Worm (Caenorhabditis elegans): Measurements from ENCODE around the gene ints-2.
A peak's percentile ranks its signal among the peaks of the same experiment; 100 is the strongest.

ints-2 gene

ce11 chrV:14139252-14140100, 46.0 kb upstream of the ints-2 start (continued):
- no peak for TF ChIP-seq madf-2 (tag; optimal IDR thresholded peaks at IDR 0.05)
- TF ChIP-seq unc-86 (tag; optimal IDR thresholded peaks at IDR 0.05): no peak
- TF ChIP-seq ets-4 (tag; optimal IDR thresholded peaks at IDR 0.05): no peak
- TF ChIP-seq rnt-1 (tag; optimal IDR thresholded peaks at IDR 0.05): peak; percentile 29
- no peak for TF ChIP-seq ceh-9 (tag; optimal IDR thresholded peaks at IDR 0.05)
- TF ChIP-seq C08G9.2 (tag; optimal IDR thresholded peaks at IDR 0.05): no peak
- TF ChIP-seq gmeb-2 (tag; optimal IDR thresholded peaks at IDR 0.05): no peak
- TF ChIP-seq ceh-14 (tag; optimal IDR thresholded peaks at IDR 0.05): no peak
- TF ChIP-seq nfya-1 (tag; optimal IDR thresholded peaks at IDR 0.05): peak; percentile 43
- TF ChIP-seq sox-2 (GFP tag; IDR thresholded peaks at IDR 0.05): no peak

- TF ChIP-seq pros-1 (tag; optimal IDR thresholded peaks at IDR 0.05): no peak
- no peak for TF ChIP-seq ceh-31 (tag; optimal IDR thresholded peaks at IDR 0.05)
- TF ChIP-seq ceh-14 (tag; optimal IDR thresholded peaks at IDR 0.05): no peak
- TF ChIP-seq pha-4 (tag; optimal IDR thresholded peaks at IDR 0.05): no peak
- peak; percentile 94 for TF ChIP-seq unc-42 (tag; optimal IDR thresholded peaks at IDR 0.05)
- TF ChIP-seq pat-9 (tag; optimal IDR thresholded peaks at IDR 0.05): no peak
- TF ChIP-seq ets-4 (tag; optimal IDR thresholded peaks at IDR 0.05): no peak
These were observed 44.8 kb upstream of the ints-2 start for ce11 chrV:14140733-14141132.

ce11 chrV:14141846-14142245, 43.6 kb upstream of the ints-2 start:
- no peak for TF ChIP-seq ceh-34 (tag; optimal IDR thresholded peaks at IDR 0.05)
- TF ChIP-seq C08G9.2 (tag; optimal IDR thresholded peaks at IDR 0.05): no peak
- TF ChIP-seq pag-3 (tag; optimal IDR thresholded peaks at IDR 0.05; ENCODE audit: borderline replicate concordance): no peak
- no peak for TF ChIP-seq unc-86 (tag; optimal IDR thresholded peaks at IDR 0.05)
- TF ChIP-seq mec-3 (tag; optimal IDR thresholded peaks at IDR 0.05; ENCODE audit: borderline replicate concordance): no peak
- no peak for TF ChIP-seq T23F11.4 (GFP tag; optimal IDR thresholded peaks at IDR 0.05)
- no peak for TF ChIP-seq sdc-2 (tag; optimal IDR thresholded peaks at IDR 0.05)
- TF ChIP-seq ceh-19 (GFP tag; optimal IDR thresholded peaks at IDR 0.05): no peak
- TF ChIP-seq ceh-2 (tag; optimal IDR thresholded peaks at IDR 0.05): no peak
- TF ChIP-seq zip-5 (tag; optimal IDR thresholded peaks at IDR 0.05): no peak

ce11 chrV:14143634-14144033, 41.9 kb upstream of the ints-2 start:
- TF ChIP-seq unc-42 (tag; optimal IDR thresholded peaks at IDR 0.05) (peak; percentile 70), T23F11.4 (GFP tag; optimal IDR thresholded peaks at IDR 0.05) (no peak)

- no peak for TF ChIP-seq nhr-11 (tag; optimal IDR thresholded peaks at IDR 0.05)
- no peak for TF ChIP-seq rnt-1 (tag; optimal IDR thresholded peaks at IDR 0.05)
- no peak for TF ChIP-seq ama-1 (optimal IDR thresholded peaks at IDR 0.05)
- no peak for TF ChIP-seq unc-42 (tag; optimal IDR thresholded peaks at IDR 0.05)
- TF ChIP-seq tbx-2 (tag; optimal IDR thresholded peaks at IDR 0.05): no peak
- TF ChIP-seq ceh-18 (tag; optimal IDR thresholded peaks at IDR 0.05): no peak
- TF ChIP-seq ceh-34 (tag; optimal IDR thresholded peaks at IDR 0.05): no peak
- no peak for TF ChIP-seq pax-1 (tag; optimal IDR thresholded peaks at IDR 0.05)
- TF ChIP-seq ceh-45 (GFP tag; IDR thresholded peaks at IDR 0.05): no peak
These were observed 40.2 kb upstream of the ints-2 start, which contains the start of gene par-1 for ce11 chrV:14145267-14145666. Gene par-1 (minus strand): TSS chrV:14145367.

ce11 chrV:14146199-14146598, 39.3 kb upstream of the ints-2 start, which contains the start of gene acs-10:
Gene acs-10 (plus strand): TSS chrV:14146499.
- TF ChIP-seq ceh-22 (tag; optimal IDR thresholded peaks at IDR 0.05) (no peak), gmeb-2 (tag; optimal IDR thresholded peaks at IDR 0.05) (no peak), ahr-1 (tag; optimal IDR thresholded peaks at IDR 0.05) (no peak), fkh-10 (GFP tag; optimal IDR thresholded peaks at IDR 0.05) (no peak), ama-1 (optimal IDR thresholded peaks at IDR 0.05) (no peak), hlh-6 (tag; optimal IDR thresholded peaks at IDR 0.05) (no peak), ref-2 (tag; optimal IDR thresholded peaks at IDR 0.05) (no peak), ceh-30 (tag; optimal IDR thresholded peaks at IDR 0.05) (no peak), ceh-19 (GFP tag; optimal IDR thresholded peaks at IDR 0.05) (no peak), unc-86 (tag; optimal IDR thresholded peaks at IDR 0.05) (no peak), C38D4.7 (GFP tag; optimal IDR thresholded peaks at IDR 0.05) (no peak), ztf-16 (tag; optimal IDR thresholded peaks at IDR 0.05) (no peak), unc-55 (GFP tag; optimal IDR thresholded peaks at IDR 0.05) (no peak), dmd-4 (tag; optimal IDR thresholded peaks at IDR 0.05; ENCODE audit: borderline replicate concordance) (no peak)

Measured in whole organism, late embryonic.